Fruit fly (Drosophila melanogaster) whole organism, embryonic: Measurements from ENCODE around the gene Ssu72.

Experiments
- Adf1 ChIP-seq: fragments of 200-800 bp; sonication (Bioruptor generic); IDR thresholded peaks from 2 replicates; pipeline ENCODE4 v1.3.6; 2022; ENCODE audit warnings: missing biosample characterization, missing genetic modification characterization
- Aef1 ChIP-seq: fragments of 200-800 bp; sonication (Bioruptor generic); IDR thresholded peaks from 3 replicates; pipeline ENCODE4 v1.3.6; 2022; ENCODE audit warnings: missing biosample characterization, missing genetic modification characterization
- Bgb ChIP-seq: fragments of 200-800 bp; sonication (Bioruptor generic); IDR thresholded peaks from 2 replicates; pipeline ENCODE4 v1.3.6; 2022; ENCODE audit warnings: missing biosample characterization, missing genetic modification characterization; ENCODE audit not compliant: partially characterized antibody
- CG11695 ChIP-seq: fragments of 200-800 bp; sonication (Bioruptor generic); IDR thresholded peaks from 3 replicates; pipeline ENCODE4 v1.3.6; 2022; ENCODE audit warnings: missing biosample characterization, missing genetic modification characterization
- CG12155 ChIP-seq: fragments of 200-800 bp; sonication (Bioruptor generic); optimal IDR thresholded peaks from 3 replicates; lab custom pipeline; 2016; ENCODE audit warnings: missing biosample characterization, missing genetic modification characterization
- CG12769 ChIP-seq: fragments of 200-800 bp; sonication (Bioruptor generic); optimal IDR thresholded peaks from 2 replicates; lab custom pipeline; 2019; ENCODE audit warnings: missing biosample characterization, mild to moderate bottlenecking, missing genetic modification characterization, moderate library complexity
- CG13287 ChIP-seq: fragments of 200-800 bp; sonication (Bioruptor generic); IDR thresholded peaks from 2 replicates; pipeline ENCODE4 v1.3.6; 2022; ENCODE audit warnings: missing biosample characterization, missing genetic modification characterization; ENCODE audit not compliant: partially characterized antibody
- CG15479 ChIP-seq: fragments of 200-800 bp; sonication (Bioruptor generic); optimal IDR thresholded peaks from 3 replicates; lab custom pipeline; 2019; ENCODE audit warnings: missing biosample characterization, mild to moderate bottlenecking, missing genetic modification characterization, moderate library complexity
- CG17385 ChIP-seq: fragments of 200-800 bp; sonication (Bioruptor generic); optimal IDR thresholded peaks from 3 replicates; lab custom pipeline; 2018; ENCODE audit warnings: missing biosample characterization, mild to moderate bottlenecking, missing genetic modification characterization
- CG34224 ChIP-seq: fragments of 200-800 bp; sonication (Bioruptor generic); IDR thresholded peaks from 3 replicates; pipeline ENCODE4 v1.3.6; 2022; ENCODE audit warnings: missing biosample characterization, missing genetic modification characterization; ENCODE audit not compliant: partially characterized antibody
- CG34376 ChIP-seq: fragments of 200-800 bp; sonication (Bioruptor generic); optimal IDR thresholded peaks from 2 replicates; lab custom pipeline; 2018; ENCODE audit warnings: missing biosample characterization, mild to moderate bottlenecking, missing genetic modification characterization
- CG8478 ChIP-seq: fragments of >200 bp; optimal IDR thresholded peaks from 2 replicates; lab custom pipeline; 2018
- CG9215 ChIP-seq: fragments of 200-800 bp; sonication (Bioruptor generic); IDR thresholded peaks from 2 replicates; pipeline ENCODE4 v1.3.6; 2022; ENCODE audit warnings: missing biosample characterization, missing genetic modification characterization
- D ChIP-seq, 2 experiments: fragments of 200-800 bp in 1 of 2; fragments of >200 bp in 1 of 2; sonication (Bioruptor generic) in 1 of 2; optimal IDR thresholded peaks; 2 replicates in 1 of 2; 3 replicates in 1 of 2; lab custom pipeline; 2017; ENCODE audit warnings: mild to moderate bottlenecking in 1 of 2, missing biosample characterization in 1 of 2, missing genetic modification characterization in 1 of 2, missing genetic modification reagents in 1 of 2
- Dip3 ChIP-seq: fragments of 200-800 bp; sonication (Bioruptor generic); optimal IDR thresholded peaks from 3 replicates; lab custom pipeline; 2016; ENCODE audit warnings: missing biosample characterization, missing genetic modification characterization
- Dll ChIP-seq: fragments of 200-800 bp; sonication (Bioruptor generic); IDR thresholded peaks from 4 replicates; pipeline ENCODE4 v1.3.6; 2022; ENCODE audit warnings: missing biosample characterization, missing genetic modification characterization; ENCODE audit not compliant: partially characterized antibody
- Drgx ChIP-seq: fragments of 200-800 bp; sonication (Bioruptor generic); IDR thresholded peaks from 2 replicates; pipeline ENCODE4 v1.3.6; 2022; ENCODE audit warnings: missing biosample characterization, missing genetic modification characterization
- HLH4C ChIP-seq: fragments of 200-800 bp; sonication (Bioruptor generic); IDR thresholded peaks from 3 replicates; pipeline ENCODE4 v1.3.6; 2022; ENCODE audit warnings: missing biosample characterization, missing genetic modification characterization; ENCODE audit not compliant: partially characterized antibody
- HmgZ ChIP-seq: fragments of 200-800 bp; sonication (Bioruptor generic); optimal IDR thresholded peaks from 2 replicates; lab custom pipeline; 2018; ENCODE audit warnings: missing biosample characterization, mild to moderate bottlenecking, missing genetic modification characterization
- Lim3 ChIP-seq: fragments of 200-800 bp; sonication (Bioruptor generic); IDR thresholded peaks from 2 replicates; pipeline ENCODE4 v1.3.6; 2022; ENCODE audit warnings: missing biosample characterization, missing genetic modification characterization
- MESR4 ChIP-seq: fragments of 200-800 bp; sonication (Bioruptor generic); optimal IDR thresholded peaks from 2 replicates; lab custom pipeline; 2018; ENCODE audit warnings: missing biosample characterization, mild to moderate bottlenecking, missing genetic modification characterization, moderate library complexity
- Opbp ChIP-seq: fragments of 200-800 bp; sonication (Bioruptor generic); IDR thresholded peaks from 3 replicates; pipeline ENCODE4 v1.3.6; 2022; ENCODE audit warnings: missing biosample characterization, missing genetic modification characterization; ENCODE audit not compliant: partially characterized antibody
- Trl ChIP-seq, 3 experiments: fragments of >200 bp in 2 of 3; fragments of 200-800 bp in 1 of 3; sonication (Bioruptor generic) in 1 of 3; optimal IDR thresholded peaks; 2 replicates in 1 of 3; 3 replicates in 2 of 3; lab custom pipeline; 2016 to 2017; ENCODE audit warnings: missing biosample characterization in 1 of 3, missing genetic modification characterization in 1 of 3
- ase ChIP-seq: fragments of 200-800 bp; sonication (Bioruptor generic); IDR thresholded peaks from 3 replicates; pipeline ENCODE4 v1.3.6; 2022; ENCODE audit warnings: missing biosample characterization, missing genetic modification characterization
- ato ChIP-seq: fragments of 200-800 bp; sonication (Bioruptor generic); IDR thresholded peaks from 2 replicates; pipeline ENCODE4 v1.3.6; 2022; ENCODE audit warnings: missing biosample characterization, missing genetic modification characterization; ENCODE audit not compliant: partially characterized antibody
- bbx ChIP-seq: fragments of 200-800 bp; sonication (Bioruptor generic); IDR thresholded peaks from 2 replicates; pipeline ENCODE4 v1.3.6; 2022; ENCODE audit warnings: missing biosample characterization, missing genetic modification characterization; ENCODE audit not compliant: partially characterized antibody
- cg ChIP-seq: fragments of 200-800 bp; sonication (Bioruptor generic); optimal IDR thresholded peaks from 3 replicates; lab custom pipeline; 2019; ENCODE audit warnings: missing biosample characterization, mild to moderate bottlenecking, missing genetic modification characterization, moderate library complexity
- chinmo ChIP-seq: fragments of 200-800 bp; sonication (Bioruptor generic); IDR thresholded peaks from 4 replicates; pipeline ENCODE4 v1.3.6; 2022; ENCODE audit warnings: missing biosample characterization, missing genetic modification characterization; ENCODE audit not compliant: partially characterized antibody
- ci ChIP-seq: fragments of 200-800 bp; sonication (Bioruptor generic); IDR thresholded peaks from 3 replicates; pipeline ENCODE4 v1.3.6; 2022; ENCODE audit warnings: missing biosample characterization, missing genetic modification characterization
- crol ChIP-seq: fragments of 200-800 bp; sonication (Bioruptor generic); IDR thresholded peaks from 2 replicates; pipeline ENCODE4 v1.3.6; 2022; ENCODE audit warnings: missing biosample characterization, missing genetic modification characterization
- crp ChIP-seq, 2 experiments: fragments of 200-800 bp; sonication (Bioruptor generic); optimal IDR thresholded peaks; 2 replicates in 1 of 2; 3 replicates in 1 of 2; lab custom pipeline; 2017; ENCODE audit warnings: missing biosample characterization in 2 of 2, missing genetic modification characterization in 2 of 2, mild to moderate bottlenecking in 1 of 2, moderate library complexity in 1 of 2
- ewg ChIP-seq: fragments of 200-800 bp; sonication (Bioruptor generic); optimal IDR thresholded peaks from 3 replicates; lab custom pipeline; 2017; ENCODE audit warnings: mild to moderate bottlenecking, missing biosample characterization, missing genetic modification reagents, missing genetic modification characterization
- fd64A ChIP-seq: fragments of 200-800 bp; sonication (Bioruptor generic); optimal IDR thresholded peaks from 3 replicates; lab custom pipeline; 2018; ENCODE audit warnings: missing biosample characterization, mild to moderate bottlenecking, missing genetic modification characterization
- ftz-f1 ChIP-seq: fragments of 200-800 bp; sonication (Bioruptor generic); optimal IDR thresholded peaks from 2 replicates; lab custom pipeline; 2016; ENCODE audit warnings: missing biosample characterization, missing genetic modification characterization
- her ChIP-seq: fragments of 200-800 bp; sonication (Bioruptor generic); optimal IDR thresholded peaks from 2 replicates; lab custom pipeline; 2016; ENCODE audit warnings: missing biosample characterization, missing genetic modification characterization
- kah ChIP-seq: fragments of 200-800 bp; sonication (Bioruptor generic); optimal IDR thresholded peaks from 2 replicates; lab custom pipeline; 2018; ENCODE audit warnings: missing biosample characterization, mild to moderate bottlenecking, missing genetic modification characterization
- mam ChIP-seq: fragments of 200-800 bp; sonication (Bioruptor generic); optimal IDR thresholded peaks from 3 replicates; lab custom pipeline; 2016; ENCODE audit warnings: missing biosample characterization, missing genetic modification characterization
- nerfin-1 ChIP-seq: fragments of 200-800 bp; sonication (Bioruptor generic); optimal IDR thresholded peaks from 3 replicates; lab custom pipeline; 2019; ENCODE audit warnings: missing biosample characterization, mild to moderate bottlenecking, missing genetic modification characterization, moderate library complexity
- nom ChIP-seq: fragments of 200-800 bp; sonication (Bioruptor generic); optimal IDR thresholded peaks from 2 replicates; lab custom pipeline; 2017; ENCODE audit warnings: missing biosample characterization, missing genetic modification characterization, mild to moderate bottlenecking, moderate library complexity, missing genetic modification reagents
- p53 ChIP-seq: fragments of 200-800 bp; sonication (Bioruptor generic); optimal IDR thresholded peaks from 2 replicates; lab custom pipeline; 2016; ENCODE audit warnings: missing biosample characterization, missing genetic modification characterization
- slou ChIP-seq: fragments of 200-800 bp; sonication (Bioruptor generic); optimal IDR thresholded peaks from 3 replicates; lab custom pipeline; 2016; ENCODE audit warnings: missing biosample characterization, missing genetic modification characterization
- tll ChIP-seq, 2 experiments: fragments of 200-800 bp in 1 of 2; fragments of >200 bp in 1 of 2; sonication (Bioruptor generic) in 1 of 2; optimal IDR thresholded peaks; 2 replicates each; lab custom pipeline; 2017 to 2019; ENCODE audit warnings: missing biosample characterization in 2 of 2, missing genetic modification characterization in 2 of 2, mild to moderate bottlenecking in 1 of 2, moderate library complexity in 1 of 2
- twi ChIP-seq: fragments of 200-800 bp; optimal IDR thresholded peaks from 2 replicates; lab custom pipeline; 2019; ENCODE audit warnings: missing biosample characterization, mild to moderate bottlenecking, missing genetic modification characterization, moderate library complexity
- vvl ChIP-seq: fragments of 200-800 bp; sonication (Bioruptor generic); IDR thresholded peaks from 2 replicates; pipeline ENCODE4 v1.3.6; 2022; ENCODE audit warnings: missing biosample characterization, missing genetic modification characterization
- zen2 ChIP-seq: fragments of 200-800 bp; sonication (Bioruptor generic); IDR thresholded peaks from 3 replicates; pipeline ENCODE4 v1.3.6; 2022; ENCODE audit warnings: missing biosample characterization, missing genetic modification characterization; ENCODE audit not compliant: partially characterized antibody

Gene Ssu72

DNA sequence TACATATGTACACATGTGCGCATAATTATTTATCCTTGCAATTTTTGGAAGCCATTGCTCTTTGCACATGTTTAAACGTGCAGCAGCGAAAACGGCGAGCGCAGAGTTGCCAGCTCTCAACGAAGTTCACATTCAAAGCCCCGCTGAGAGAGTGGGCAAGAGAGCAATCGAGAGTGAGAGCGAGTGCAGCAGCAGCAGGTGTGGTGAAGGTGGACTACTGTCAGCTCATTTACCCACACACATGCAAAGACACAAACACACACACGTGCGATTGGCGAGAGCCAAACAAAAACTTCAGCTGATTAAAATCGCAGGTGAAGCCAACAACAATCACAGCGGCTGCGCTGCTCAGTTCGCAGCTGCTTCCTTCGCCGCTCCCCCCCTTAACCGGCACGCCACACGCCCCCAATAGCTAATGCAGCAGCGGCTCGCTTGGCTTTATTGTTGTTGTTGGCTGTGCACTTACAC, 33.0 kb upstream of the Ssu72 start (continued):
- TF ChIP-seq Drgx (GFP tag; lab: Robert Waterston, UW) (peak; percentile 41; the same call in 1 of the 2 replicates), ci (GFP tag; lab: Robert Waterston, UW) (peak; percentile 70; the same call in 2 of the 3 replicates), twi (tag; lab: Kevin White, UChicago) (peak; percentile 4), CG17385 (GFP tag; lab: Kevin White, UChicago) (peak; percentile 29), CG9215 (peak; percentile 78), crp (GFP tag; optimal IDR thresholded peaks at IDR 0.05; lab: Kevin White, UChicago) (peak in 1 of 2 experiments; percentile 51), bbx (GFP tag; lab: Robert Waterston, UW) (peak; percentile 47), nerfin-1 (peak; percentile 20), crol (GFP tag; lab: Robert Waterston, UW) (peak; percentile 91), p53 (GFP tag; lab: Kevin White, UChicago) (peak; percentile 98), zen2 (peak; percentile 53; the same call in 2 of the 3 replicates), kah (GFP tag; lab: Kevin White, UChicago) (peak; percentile 39), Adf1 (GFP tag; lab: Robert Waterston, UW) (peak; percentile 87), her (no peak), fd64A (GFP tag; lab: Kevin White, UChicago) (no peak), CG12769 (tag; lab: Kevin White, UChicago) (no peak), CG12155 (GFP tag; lab: Kevin White, UChicago) (peak; percentile 51), Trl (optimal IDR thresholded peaks at IDR 0.05; lab: Kevin White, UChicago) (peak; percentile 84 to 92), Trl (GFP tag; optimal IDR thresholded peaks at IDR 0.05; lab: Kevin White, UChicago) (no peak), ase (GFP tag; lab: Robert Waterston, UW) (no peak), CG34224 (peak; percentile 56; the same call in 2 of the 3 replicates), tll (GFP tag; optimal IDR thresholded peaks at IDR 0.05; lab: Kevin White, UChicago) (no peak), HLH4C (GFP tag; lab: Robert Waterston, UW) (0 out of 3 replicates have a peak, but pooled peaks have one; percentile 44), ftz-f1 (peak; percentile 25), chinmo (peak; percentile 98), cg (peak; percentile 92), HmgZ (tag; lab: Kevin White, UChicago) (peak; percentile 11), D (optimal IDR thresholded peaks at IDR 0.05; lab: Kevin White, UChicago) (no peak), D (GFP tag; optimal IDR thresholded peaks at IDR 0.05; lab: Kevin White, UChicago) (no peak), Opbp (peak; percentile 31; the same call in 1 of the 3 replicates), Bgb (GFP tag; lab: Robert Waterston, UW) (peak; percentile 42; the same call in 1 of the 2 replicates), CG15479 (GFP tag; lab: Kevin White, UChicago) (peak; percentile 55), ato (GFP tag; lab: Robert Waterston, UW) (0 out of 2 replicates have a peak, but pooled peaks have one; percentile 18), vvl (GFP tag; lab: Robert Waterston, UW) (peak; percentile 38; the same call in 1 of the 2 replicates), CG34376 (peak; percentile 43), Aef1 (GFP tag; lab: Robert Waterston, UW) (peak; percentile 67), CG11695 (peak; percentile 64; the same call in 1 of the 3 replicates), CG13287 (GFP tag; lab: Robert Waterston, UW) (peak; percentile 49; the same call in 1 of the 2 replicates), Dll (0 out of 4 replicates have a peak, but pooled peaks have one; percentile 28), MESR4 (GFP tag; lab: Kevin White, UChicago) (peak; percentile 13), CG8478 (peak; percentile 53), slou (GFP tag; lab: Kevin White, UChicago) (no peak), Dip3 (GFP tag; lab: Kevin White, UChicago) (no peak), Lim3 (GFP tag; lab: Robert Waterston, UW) (no peak), mam (GFP tag; lab: Kevin White, UChicago) (no peak), nom (GFP tag; lab: Kevin White, UChicago) (peak; percentile 62), ewg (GFP tag; lab: Kevin White, UChicago) (peak; percentile 47)
